Worm (Caenorhabditis elegans): ENCODE measurements around the gene C35D6.4.

DNA sequence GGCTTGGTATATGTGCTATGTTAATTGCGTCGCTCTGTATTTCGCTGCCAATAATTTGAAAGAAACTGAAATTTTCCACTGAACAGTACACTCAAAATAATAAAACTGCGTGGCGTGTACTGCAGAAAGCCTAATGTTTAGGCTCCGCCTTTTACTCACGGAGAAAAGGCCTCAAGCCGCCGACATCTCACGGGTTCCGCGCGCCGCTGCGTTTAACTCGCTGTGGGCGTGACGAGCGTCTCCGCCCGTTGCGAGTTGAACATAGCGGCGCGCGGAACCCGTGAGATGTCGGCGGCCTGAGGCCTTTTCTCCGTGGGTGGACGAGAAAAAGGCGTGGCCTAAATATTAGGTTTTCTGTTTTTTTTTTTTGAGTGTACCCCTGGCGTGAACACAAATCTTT lies 33.9 kb downstream of the C35D6.4 start:
- TF ChIP-seq nhr-237 (tag; optimal IDR thresholded peaks at IDR 0.05) (no peak), ceh-39 (tag; optimal IDR thresholded peaks at IDR 0.05) (no peak), pha-4 (tag; optimal IDR thresholded peaks at IDR 0.05) (no peak), tbx-8 (GFP tag; optimal IDR thresholded peaks at IDR 0.05) (no peak), unc-120 (tag; optimal IDR thresholded peaks at IDR 0.05; ENCODE audit: poor library complexity, severe bottlenecking) (no peak), sem-2 (GFP tag; optimal IDR thresholded peaks at IDR 0.05) (no peak), elt-3 (tag; optimal IDR thresholded peaks at IDR 0.05) (no peak), unc-62 (GFP tag; optimal IDR thresholded peaks at IDR 0.05) (no peak), unc-39 (tag; optimal IDR thresholded peaks at IDR 0.05) (no peak), mab-5 (tag; optimal IDR thresholded peaks at IDR 0.05) (no peak), bed-3 (GFP tag; optimal IDR thresholded peaks at IDR 0.05) (no peak)
